Fruit fly (Drosophila melanogaster) whole organism, pupa: Measurements from ENCODE around the gene CG14086.

ENCODE experiments used
- CG10348 ChIP-seq: fragments of 200-800 bp; sonication (Bioruptor generic); IDR thresholded peaks from 2 replicates; pipeline ENCODE4 v1.3.6; 2022; ENCODE audit warnings: missing biosample characterization, missing genetic modification characterization
- CG12605 ChIP-seq: fragments of 200-800 bp; sonication (Bioruptor generic); IDR thresholded peaks from 2 replicates; pipeline ENCODE4 v1.3.6; 2022; ENCODE audit warnings: missing biosample characterization, missing genetic modification characterization
- CG14655 ChIP-seq: fragments of 200-800 bp; sonication (Bioruptor generic); optimal IDR thresholded peaks from 3 replicates; lab custom pipeline; 2017; ENCODE audit warnings: mild to moderate bottlenecking, missing biosample characterization, missing genetic modification reagents, missing genetic modification characterization
- CG17806 ChIP-seq: fragments of 200-800 bp; sonication (Bioruptor generic); optimal IDR thresholded peaks from 2 replicates; lab custom pipeline; 2018; ENCODE audit warnings: missing biosample characterization, mild to moderate bottlenecking, missing genetic modification characterization, moderate library complexity
- CG32121 ChIP-seq: fragments of 200-800 bp; sonication (Bioruptor generic); IDR thresholded peaks from 2 replicates; pipeline ENCODE4 v1.3.6; 2022; ENCODE audit warnings: missing biosample characterization, missing genetic modification characterization
- CG34367 ChIP-seq: fragments of 200-800 bp; sonication (Bioruptor generic); optimal IDR thresholded peaks from 2 replicates; lab custom pipeline; 2018; ENCODE audit warnings: missing biosample characterization, mild to moderate bottlenecking, missing genetic modification characterization
- CG9948 ChIP-seq: fragments of 200-800 bp; sonication (Bioruptor generic); optimal IDR thresholded peaks from 2 replicates; lab custom pipeline; 2018; ENCODE audit warnings: missing biosample characterization, mild to moderate bottlenecking, missing genetic modification characterization, moderate library complexity
- EcR ChIP-seq: fragments of 200-800 bp; sonication (Bioruptor generic); optimal IDR thresholded peaks from 3 replicates; lab custom pipeline; 2019; ENCODE audit warnings: missing biosample characterization, missing genetic modification characterization, mild to moderate bottlenecking, moderate library complexity, missing genetic modification reagents
- Ets98B ChIP-seq: fragments of 200-800 bp; sonication (Bioruptor generic); IDR thresholded peaks from 2 replicates; pipeline ENCODE4 v1.3.6; 2022; ENCODE audit warnings: missing biosample characterization, missing genetic modification characterization
- Pif1A ChIP-seq: fragments of 200-800 bp; sonication (Bioruptor generic); optimal IDR thresholded peaks from 3 replicates; lab custom pipeline; 2016; ENCODE audit warnings: missing biosample characterization, missing genetic modification characterization
- Pif1B ChIP-seq: fragments of 200-800 bp; sonication (Bioruptor generic); optimal IDR thresholded peaks from 3 replicates; lab custom pipeline; 2016; ENCODE audit warnings: missing biosample characterization, missing genetic modification characterization
- gl ChIP-seq: fragments of 200-800 bp; sonication (Bioruptor generic); optimal IDR thresholded peaks from 2 replicates; lab custom pipeline; 2018; ENCODE audit warnings: missing biosample characterization, mild to moderate bottlenecking, missing genetic modification characterization

dm6 chr3L:19328076-19328475 lies 52.5 kb downstream of the CG14086 start:
- TF ChIP-seq CG9948 (tag; lab: Kevin White, UChicago) (no peak), gl (tag; lab: Kevin White, UChicago) (no peak), EcR (GFP tag; lab: Kevin White, UChicago) (no peak), CG32121 (GFP tag; lab: Robert Waterston, UW) (no peak), CG10348 (GFP tag; lab: Robert Waterston, UW) (no peak), Pif1B (GFP tag; lab: Kevin White, UChicago) (no peak), CG34367 (tag; lab: Kevin White, UChicago) (no peak), CG12605 (no peak), Ets98B (GFP tag; lab: Robert Waterston, UW) (no peak), CG14655 (GFP tag; lab: Kevin White, UChicago) (no peak), Pif1A (GFP tag; lab: Kevin White, UChicago) (no peak), CG17806 (tag; lab: Kevin White, UChicago) (no peak)
